Fruit fly (Drosophila melanogaster) ovary, adult (tissue): ENCODE measurements around the gene tup.

Experiments
- CG17801 ChIP-seq: fragments of 200-800 bp; optimal IDR thresholded peaks from 2 replicates; lab custom pipeline; 2019; ENCODE audit warnings: missing biosample characterization, mild to moderate bottlenecking, missing genetic modification characterization, moderate library complexity; ENCODE audit not compliant: partially characterized antibody

The tup gene

dm6 chr2L:18858661-18859532 is 22.2 kb downstream of the tup start, which contains the start of the genes CG10602 and mRpL13:
Gene CG10602, minus strand, starts transcription at chr2L:18859248.
Gene mRpL13, minus strand, starts transcription at chr2L:18859248.
- no peak for TF ChIP-seq CG17801 (GFP tag; lab: Kevin White, UChicago)

- TF ChIP-seq CG17801 (GFP tag; lab: Kevin White, UChicago): peak; percentile 96
These were observed 23.4 kb downstream of the tup start for dm6 chr2L:18857635-18858059.

- TF ChIP-seq CG17801 (GFP tag; lab: Kevin White, UChicago): no peak
These were observed 28.8 kb downstream of the tup start for dm6 chr2L:18852249-18852648.

- no peak for TF ChIP-seq CG17801 (GFP tag; lab: Kevin White, UChicago)
These were observed 34.2 kb downstream of the tup start for dm6 chr2L:18846843-18847242.

dm6 chr2L:18846175-18846574 is 34.9 kb downstream of the tup start:
- no peak for TF ChIP-seq CG17801 (GFP tag; lab: Kevin White, UChicago)

dm6 chr2L:18844917-18845509 is 36.0 kb downstream of the tup start, which contains the start of gene CG17321:
Gene CG17321, plus strand, starts transcription at chr2L:18845184.
- no peak for TF ChIP-seq CG17801 (GFP tag; lab: Kevin White, UChicago)

dm6 chr2L:18844479-18844878 is 36.6 kb downstream of the tup start, which contains the start of gene CG33120:
Gene CG33120, minus strand, starts transcription at chr2L:18844579.
- TF ChIP-seq CG17801 (GFP tag; lab: Kevin White, UChicago): no peak

dm6 chr2L:18843560-18843959 is 37.5 kb downstream of the tup start:
- no peak for TF ChIP-seq CG17801 (GFP tag; lab: Kevin White, UChicago)

- no peak for TF ChIP-seq CG17801 (GFP tag; lab: Kevin White, UChicago)
These were observed 39.9 kb downstream of the tup start, which contains the start of gene CG31752 for dm6 chr2L:18841210-18841609. Gene CG31752, minus strand, starts transcription at chr2L:18841310.

dm6 chr2L:18839143-18839872 is 41.8 kb downstream of the tup start, which contains the start of gene CG10600:
Gene CG10600, minus strand, starts transcription at chr2L:18839679.
- peak; percentile 58 for TF ChIP-seq CG17801 (GFP tag; lab: Kevin White, UChicago)

dm6 chr2L:18834525-18834924 is 46.5 kb downstream of the tup start:
- TF ChIP-seq CG17801 (GFP tag; lab: Kevin White, UChicago): no peak

- TF ChIP-seq CG17801 (GFP tag; lab: Kevin White, UChicago): peak; percentile 34
These were observed 50.2 kb downstream of the tup start, which contains the start of the genes CG17597 and ScpX for dm6 chr2L:18830587-18831528. Gene CG17597, minus strand, starts transcription at chr2L:18831153. Gene ScpX, plus strand, starts transcription at chr2L:18831229.

- no peak for TF ChIP-seq CG17801 (GFP tag; lab: Kevin White, UChicago)
These were observed 54.5 kb downstream of the tup start, which contains the start of gene Ugt36E1 for dm6 chr2L:18826496-18827008. Gene Ugt36E1, plus strand, starts transcription at chr2L:18826770.
